Fruit fly (Drosophila melanogaster) Kc167 (cell line): ENCODE results near the gene Rbcn-3B.

Experiments used
- Myc ChIP-seq: fragments of >200 bp; optimal IDR thresholded peaks from 2 replicates; lab custom pipeline; 2017; ENCODE audit warnings: missing external identifiers
- Sin3A ChIP-seq: fragments of >200 bp; optimal IDR thresholded peaks from 2 replicates; lab custom pipeline; 2018; ENCODE audit warnings: missing external identifiers
- h ChIP-seq: fragments of >200 bp; optimal IDR thresholded peaks from 3 replicates; lab custom pipeline; 2018; ENCODE audit warnings: missing external identifiers
- insv ChIP-seq: fragments of >200 bp; optimal IDR thresholded peaks from 3 replicates; lab custom pipeline; 2018; ENCODE audit warnings: missing external identifiers
- psq ChIP-seq: fragments of >200 bp; optimal IDR thresholded peaks from 2 replicates; lab custom pipeline; 2017; ENCODE audit warnings: missing external identifiers
- ttk ChIP-seq: sonication (Bioruptor generic); optimal IDR thresholded peaks from 2 replicates; lab custom pipeline; 2017; ENCODE audit warnings: missing external identifiers

Gene Rbcn-3B

dm6 chrX:1943337-1944244 is 34.9 kb downstream of the Rbcn-3B start:
- TF ChIP-seq h = no peak
- TF ChIP-seq psq (lab: Kevin White, UChicago) = no peak
- TF ChIP-seq insv (lab: Kevin White, UChicago) = no peak
- TF ChIP-seq Sin3A (lab: Kevin White, UChicago) = no peak
- no peak for TF ChIP-seq Myc (lab: Kevin White, UChicago)
- TF ChIP-seq ttk (lab: Kevin White, UChicago) = no peak

dm6 chrX:1944245-1945114 is 35.8 kb downstream of the Rbcn-3B start:
- TF ChIP-seq Myc (lab: Kevin White, UChicago) = no peak
- TF ChIP-seq insv (lab: Kevin White, UChicago) = no peak
- TF ChIP-seq h = no peak
- TF ChIP-seq psq (lab: Kevin White, UChicago) = no peak
- TF ChIP-seq Sin3A (lab: Kevin White, UChicago) = no peak

- no peak for TF ChIP-seq ttk (lab: Kevin White, UChicago)
- TF ChIP-seq Sin3A (lab: Kevin White, UChicago) = no peak
- no peak for TF ChIP-seq psq (lab: Kevin White, UChicago)
- TF ChIP-seq Myc (lab: Kevin White, UChicago) = no peak
- no peak for TF ChIP-seq insv (lab: Kevin White, UChicago)
- no peak for TF ChIP-seq h
These were observed 36.5 kb downstream of the Rbcn-3B start for dm6 chrX:1945241-1945640.

- TF ChIP-seq ttk (lab: Kevin White, UChicago) (no peak), Myc (lab: Kevin White, UChicago) (no peak), Sin3A (lab: Kevin White, UChicago) (no peak), h (no peak), psq (lab: Kevin White, UChicago) (no peak), insv (lab: Kevin White, UChicago) (no peak)
These were observed 38.6 kb downstream of the Rbcn-3B start for dm6 chrX:1947178-1947872.

- TF ChIP-seq psq (lab: Kevin White, UChicago) = no peak
- TF ChIP-seq ttk (lab: Kevin White, UChicago) = no peak
- TF ChIP-seq insv (lab: Kevin White, UChicago) = no peak
- no peak for TF ChIP-seq h
- no peak for TF ChIP-seq Myc (lab: Kevin White, UChicago)
These were observed 39.2 kb downstream of the Rbcn-3B start for dm6 chrX:1947900-1948374.

DNA sequence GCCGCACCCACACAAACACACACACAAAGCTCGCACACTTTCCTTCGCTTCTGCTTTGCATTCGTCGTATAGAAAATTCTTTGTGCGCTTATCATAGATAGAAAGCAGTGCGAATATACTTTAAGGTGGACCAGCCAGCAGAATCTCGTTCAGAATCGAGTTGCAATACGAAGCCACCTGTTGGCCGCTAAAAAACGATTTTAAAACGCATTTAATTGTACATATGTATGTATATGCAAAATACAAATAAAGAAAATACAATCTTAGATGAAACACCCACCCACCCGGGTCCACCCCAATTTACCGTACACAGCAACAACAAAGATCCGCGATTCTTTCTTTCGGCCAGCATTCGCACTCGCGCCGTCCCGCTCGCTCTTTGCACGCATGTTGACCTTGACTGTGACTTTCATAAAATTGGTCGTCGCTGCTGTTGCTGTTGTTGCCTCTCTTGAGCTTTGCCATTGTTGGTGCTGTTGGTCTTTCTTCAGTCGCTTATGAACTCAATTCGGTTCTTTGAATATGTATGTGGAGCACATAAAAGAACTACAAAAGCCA is 39.9 kb downstream of the Rbcn-3B start:
- no peak for TF ChIP-seq h
- TF ChIP-seq ttk (lab: Kevin White, UChicago) = no peak

DNA sequence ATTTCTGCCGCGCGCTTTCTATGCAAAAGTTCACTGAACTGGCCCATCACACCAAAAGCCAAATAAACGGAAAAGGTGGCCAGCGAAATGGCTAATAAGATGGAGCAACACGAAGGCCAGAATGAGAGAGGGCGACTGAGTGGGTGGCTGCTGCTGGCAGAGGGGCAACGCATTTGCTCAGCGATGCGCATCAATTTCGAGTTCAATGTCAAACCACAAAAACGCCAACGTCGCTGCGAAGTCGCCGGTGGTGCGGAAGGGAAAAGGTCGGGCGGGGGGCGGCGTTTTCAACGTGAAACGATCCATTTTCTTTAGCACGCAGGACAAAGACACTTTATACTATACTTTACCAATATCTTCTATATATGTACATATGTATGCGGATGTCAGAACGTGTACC is 40.9 kb downstream of the Rbcn-3B start:
- no peak for TF ChIP-seq Sin3A (lab: Kevin White, UChicago)
- TF ChIP-seq insv (lab: Kevin White, UChicago) = no peak
- no peak for TF ChIP-seq psq (lab: Kevin White, UChicago)
- no peak for TF ChIP-seq ttk (lab: Kevin White, UChicago)
- no peak for TF ChIP-seq h
- no peak for TF ChIP-seq Myc (lab: Kevin White, UChicago)

dm6 chrX:1950311-1950710 is 41.6 kb downstream of the Rbcn-3B start:
- no peak for TF ChIP-seq psq (lab: Kevin White, UChicago)
- TF ChIP-seq Myc (lab: Kevin White, UChicago) = no peak
- no peak for TF ChIP-seq insv (lab: Kevin White, UChicago)
- no peak for TF ChIP-seq Sin3A (lab: Kevin White, UChicago)
- no peak for TF ChIP-seq h
- no peak for TF ChIP-seq ttk (lab: Kevin White, UChicago)

DNA sequence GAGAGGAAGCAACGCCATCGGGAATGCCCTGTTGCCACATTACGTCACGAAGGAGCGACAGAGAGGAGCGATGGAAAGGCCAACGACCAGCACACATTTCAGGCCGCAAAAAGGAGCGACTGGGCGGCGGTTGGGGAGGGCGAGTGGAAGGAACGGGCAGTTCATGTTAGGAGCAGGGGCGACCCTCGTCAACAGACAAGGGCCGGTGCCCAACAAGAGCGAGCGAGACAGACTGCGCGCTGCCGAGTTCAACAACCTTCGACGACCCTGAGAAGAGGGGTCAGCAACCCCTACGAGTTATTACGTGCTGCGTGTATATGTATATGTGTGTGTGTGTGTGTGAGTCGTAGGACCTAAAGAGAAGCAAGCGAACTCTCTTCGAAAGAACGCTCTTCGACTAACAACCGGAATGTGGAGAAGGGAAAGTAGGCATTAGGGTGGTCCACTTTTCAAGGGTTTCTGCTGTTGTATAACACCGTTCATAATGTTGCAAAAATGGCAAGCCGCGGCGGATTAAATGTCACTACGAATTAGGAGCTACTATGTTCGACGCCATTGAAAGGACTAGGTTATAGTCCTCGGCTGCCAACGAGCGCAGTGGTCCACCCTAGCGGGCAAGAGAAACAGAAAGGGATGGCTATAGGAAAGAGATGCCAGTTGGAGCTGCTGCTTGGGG is 42.8 kb downstream of the Rbcn-3B start:
- TF ChIP-seq psq (lab: Kevin White, UChicago) (no peak), ttk (lab: Kevin White, UChicago) (no peak), Myc (lab: Kevin White, UChicago) (no peak), h (no peak), insv (lab: Kevin White, UChicago) (no peak), Sin3A (lab: Kevin White, UChicago) (no peak)

DNA sequence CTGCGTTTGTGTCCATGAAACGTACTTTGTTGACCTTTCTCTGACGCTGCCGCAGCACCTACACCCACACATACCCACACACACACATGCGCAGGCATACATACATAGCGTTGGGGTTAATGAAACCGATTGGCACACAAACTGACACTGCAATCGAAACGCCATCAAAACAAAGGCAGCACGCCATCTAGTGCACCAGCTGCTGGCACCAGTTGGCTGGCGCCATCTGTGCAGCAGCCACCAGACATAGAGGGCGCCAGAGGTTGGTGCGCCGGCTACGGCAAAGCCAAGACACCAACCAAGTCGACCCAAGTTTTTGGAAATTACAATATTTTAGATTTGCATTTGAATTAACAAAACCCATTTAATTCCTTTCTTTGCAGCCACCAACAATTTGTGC is 44.2 kb downstream of the Rbcn-3B start:
- TF ChIP-seq psq (lab: Kevin White, UChicago) (no peak), Sin3A (lab: Kevin White, UChicago) (no peak), Myc (lab: Kevin White, UChicago) (no peak), ttk (lab: Kevin White, UChicago) (no peak), insv (lab: Kevin White, UChicago) (no peak), h (no peak)
